Fruit fly (Drosophila melanogaster) whole organism, embryonic: ENCODE results near the gene CG9586.
A peak's percentile ranks its signal among the peaks of the same experiment; 100 is the strongest.

Experiments used
- Aef1 ChIP-seq: fragments of 200-800 bp; sonication (Bioruptor generic); IDR thresholded peaks from 3 replicates; pipeline ENCODE4 v1.3.6; 2022; ENCODE audit warnings: missing biosample characterization, missing genetic modification characterization
- Atf-2 ChIP-seq: fragments of 200-800 bp; sonication (Bioruptor generic); optimal IDR thresholded peaks from 2 replicates; lab custom pipeline; 2016; ENCODE audit warnings: missing biosample characterization, missing genetic modification characterization
- Atf6 ChIP-seq: fragments of 200-800 bp; sonication (Bioruptor generic); IDR thresholded peaks from 2 replicates; pipeline ENCODE4 v1.3.6; 2022; ENCODE audit warnings: missing biosample characterization, missing genetic modification characterization
- B-H2 ChIP-seq: fragments of 200-800 bp; sonication (Bioruptor generic); optimal IDR thresholded peaks from 2 replicates; lab custom pipeline; 2018; ENCODE audit warnings: missing biosample characterization, mild to moderate bottlenecking, missing genetic modification characterization
- BEAF-32 ChIP-seq: fragments of 200-800 bp; sonication (Bioruptor generic); optimal IDR thresholded peaks from 3 replicates; lab custom pipeline; 2017; ENCODE audit warnings: missing biosample characterization, missing genetic modification characterization, mild to moderate bottlenecking, moderate library complexity, missing genetic modification reagents
- CG11696 ChIP-seq: fragments of 200-800 bp; sonication (Bioruptor generic); IDR thresholded peaks from 2 replicates; pipeline ENCODE4 v1.3.6; 2022; ENCODE audit warnings: missing biosample characterization, missing genetic modification characterization
- CG13296 ChIP-seq: fragments of 200-800 bp; sonication (Bioruptor generic); optimal IDR thresholded peaks from 3 replicates; lab custom pipeline; 2018; ENCODE audit warnings: missing biosample characterization, mild to moderate bottlenecking, missing genetic modification characterization
- CG13424 ChIP-seq: fragments of 200-800 bp; sonication (Bioruptor generic); optimal IDR thresholded peaks from 2 replicates; lab custom pipeline; 2019; ENCODE audit warnings: missing biosample characterization, mild to moderate bottlenecking, missing genetic modification characterization, moderate library complexity
- CG14667 ChIP-seq: fragments of 200-800 bp; sonication (Bioruptor generic); IDR thresholded peaks from 2 replicates; pipeline ENCODE4 v1.3.6; 2022; ENCODE audit warnings: missing biosample characterization, missing genetic modification characterization
- CG17385 ChIP-seq: fragments of 200-800 bp; sonication (Bioruptor generic); optimal IDR thresholded peaks from 3 replicates; lab custom pipeline; 2018; ENCODE audit warnings: missing biosample characterization, mild to moderate bottlenecking, missing genetic modification characterization
- CG3163 ChIP-seq: fragments of 200-800 bp; sonication (Bioruptor generic); optimal IDR thresholded peaks from 3 replicates; lab custom pipeline; 2016; ENCODE audit warnings: missing biosample characterization, missing genetic modification characterization
- CG3281 ChIP-seq: fragments of 200-800 bp; sonication (Bioruptor generic); optimal IDR thresholded peaks from 3 replicates; lab custom pipeline; 2017; ENCODE audit warnings: missing biosample characterization, mild to moderate bottlenecking, missing genetic modification characterization
- CG34376 ChIP-seq: fragments of 200-800 bp; sonication (Bioruptor generic); optimal IDR thresholded peaks from 2 replicates; lab custom pipeline; 2018; ENCODE audit warnings: missing biosample characterization, mild to moderate bottlenecking, missing genetic modification characterization
- CG3847 ChIP-seq: fragments of 200-800 bp; sonication (Bioruptor generic); IDR thresholded peaks from 2 replicates; pipeline ENCODE4 v1.3.6; 2022; ENCODE audit warnings: missing biosample characterization, missing genetic modification characterization
- CG4424 ChIP-seq: fragments of 200-800 bp; sonication (Bioruptor generic); optimal IDR thresholded peaks from 3 replicates; lab custom pipeline; 2016; ENCODE audit warnings: missing biosample characterization, missing genetic modification characterization
- CG4617 ChIP-seq: fragments of 200-800 bp; sonication (Bioruptor generic); optimal IDR thresholded peaks from 3 replicates; lab custom pipeline; 2016; ENCODE audit warnings: missing biosample characterization, missing genetic modification characterization, borderline replicate concordance
- CG4707 ChIP-seq: fragments of 200-800 bp; sonication (Bioruptor generic); optimal IDR thresholded peaks from 2 replicates; lab custom pipeline; 2018; ENCODE audit warnings: missing biosample characterization, mild to moderate bottlenecking, missing genetic modification characterization, moderate library complexity
- CG6683 ChIP-seq: fragments of 200-800 bp; sonication (Bioruptor generic); optimal IDR thresholded peaks from 2 replicates; lab custom pipeline; 2017; ENCODE audit warnings: missing biosample characterization, mild to moderate bottlenecking, missing genetic modification characterization, missing genetic modification reagents
- CG8281 ChIP-seq: fragments of 200-800 bp; sonication (Bioruptor generic); optimal IDR thresholded peaks from 2 replicates; lab custom pipeline; 2018; ENCODE audit warnings: missing biosample characterization, mild to moderate bottlenecking, missing genetic modification characterization, moderate library complexity
- CoRest ChIP-seq: fragments of 200-800 bp; sonication (Bioruptor generic); optimal IDR thresholded peaks from 3 replicates; lab custom pipeline; 2018; ENCODE audit warnings: missing biosample characterization, mild to moderate bottlenecking, missing genetic modification characterization, moderate library complexity
- D ChIP-seq, 2 experiments: fragments of 200-800 bp in 1 of 2; fragments of >200 bp in 1 of 2; sonication (Bioruptor generic) in 1 of 2; optimal IDR thresholded peaks; 2 replicates in 1 of 2; 3 replicates in 1 of 2; lab custom pipeline; 2017; ENCODE audit warnings: mild to moderate bottlenecking in 1 of 2, missing biosample characterization in 1 of 2, missing genetic modification characterization in 1 of 2, missing genetic modification reagents in 1 of 2
- Dip3 ChIP-seq: fragments of 200-800 bp; sonication (Bioruptor generic); optimal IDR thresholded peaks from 3 replicates; lab custom pipeline; 2016; ENCODE audit warnings: missing biosample characterization, missing genetic modification characterization
- GATAe ChIP-seq: fragments of 200-800 bp; sonication (Bioruptor generic); conservative IDR thresholded peaks from 2 replicates; pipeline ENCODE4 v1.3.6; 2022; ENCODE audit warnings: missing biosample characterization, missing genetic modification characterization
- HLH3B ChIP-seq: fragments of 200-800 bp; sonication (Bioruptor generic); IDR thresholded peaks from 2 replicates; pipeline ENCODE4 v1.3.6; 2022; ENCODE audit warnings: missing biosample characterization, missing genetic modification characterization
- Hand ChIP-seq: fragments of 200-800 bp; sonication (Bioruptor generic); optimal IDR thresholded peaks from 2 replicates; lab custom pipeline; 2017; ENCODE audit warnings: mild to moderate bottlenecking, missing biosample characterization, missing genetic modification reagents, missing genetic modification characterization
- Hmr ChIP-seq: fragments of 200-800 bp; sonication (Bioruptor generic); optimal IDR thresholded peaks from 3 replicates; lab custom pipeline; 2017; ENCODE audit warnings: mild to moderate bottlenecking, missing biosample characterization, missing genetic modification reagents, missing genetic modification characterization
- Hmx ChIP-seq: fragments of 200-800 bp; sonication (Bioruptor generic); optimal IDR thresholded peaks from 2 replicates; lab custom pipeline; 2016; ENCODE audit warnings: missing biosample characterization, missing genetic modification characterization
- Lim3 ChIP-seq: fragments of 200-800 bp; sonication (Bioruptor generic); IDR thresholded peaks from 2 replicates; pipeline ENCODE4 v1.3.6; 2022; ENCODE audit warnings: missing biosample characterization, missing genetic modification characterization
- Med ChIP-seq: fragments of 200-800 bp; sonication (Bioruptor generic); peaks from one replicate; lab custom pipeline; 2016; ENCODE audit warnings: missing biosample characterization, missing genetic modification characterization, mild to moderate bottlenecking, inconsistent platforms, moderate library complexity
- Sry-β ChIP-seq: fragments of 200-800 bp; sonication (Bioruptor generic); optimal IDR thresholded peaks from 2 replicates; lab custom pipeline; 2018; ENCODE audit warnings: missing biosample characterization, mild to moderate bottlenecking, missing genetic modification characterization, moderate library complexity
- Xrp1 ChIP-seq: fragments of 200-800 bp; sonication (Bioruptor generic); IDR thresholded peaks from 2 replicates; pipeline ENCODE4 v1.3.6; 2022; ENCODE audit warnings: missing biosample characterization, missing genetic modification characterization
- bsh ChIP-seq, 2 experiments: fragments of 200-800 bp; sonication (Bioruptor generic); optimal IDR thresholded peaks; 2 replicates each; lab custom pipeline; 2017 to 2018; ENCODE audit warnings: mild to moderate bottlenecking in 2 of 2, missing biosample characterization in 2 of 2, missing genetic modification characterization in 2 of 2, moderate library complexity in 1 of 2
- cas ChIP-seq: fragments of 200-800 bp; sonication (Bioruptor generic); IDR thresholded peaks from 2 replicates; pipeline ENCODE4 v1.3.6; 2022; ENCODE audit warnings: missing biosample characterization, missing genetic modification characterization
- chm ChIP-seq: fragments of 200-800 bp; sonication (Bioruptor generic); IDR thresholded peaks from 2 replicates; pipeline ENCODE4 v1.3.6; 2022; ENCODE audit warnings: missing biosample characterization, missing genetic modification characterization
- ci ChIP-seq: fragments of 200-800 bp; sonication (Bioruptor generic); IDR thresholded peaks from 3 replicates; pipeline ENCODE4 v1.3.6; 2022; ENCODE audit warnings: missing biosample characterization, missing genetic modification characterization
- exex ChIP-seq: fragments of 200-800 bp; sonication (Bioruptor generic); optimal IDR thresholded peaks from 4 replicates; lab custom pipeline; 2018; ENCODE audit warnings: missing biosample characterization, mild to moderate bottlenecking, missing genetic modification characterization, moderate library complexity
- hb ChIP-seq: fragments of 200-800 bp; sonication (Bioruptor generic); IDR thresholded peaks from 3 replicates; pipeline ENCODE4 v1.3.6; 2022; ENCODE audit warnings: missing biosample characterization, missing genetic modification characterization; ENCODE audit not compliant: partially characterized antibody
- kah ChIP-seq: fragments of 200-800 bp; sonication (Bioruptor generic); optimal IDR thresholded peaks from 2 replicates; lab custom pipeline; 2018; ENCODE audit warnings: missing biosample characterization, mild to moderate bottlenecking, missing genetic modification characterization
- lbe ChIP-seq: fragments of 200-800 bp; sonication (Bioruptor generic); optimal IDR thresholded peaks from 2 replicates; lab custom pipeline; 2016; ENCODE audit warnings: missing biosample characterization, mild to moderate bottlenecking, missing genetic modification characterization
- otp ChIP-seq: fragments of 200-800 bp; sonication (Bioruptor generic); IDR thresholded peaks from 3 replicates; pipeline ENCODE4, ENCODE4 v1.3.6; 2022; ENCODE audit warnings: missing biosample characterization, missing genetic modification characterization
- pnt ChIP-seq: fragments of 200-800 bp; sonication (Bioruptor generic); optimal IDR thresholded peaks from 3 replicates; lab custom pipeline; 2016; ENCODE audit warnings: missing biosample characterization, missing genetic modification characterization
- prd ChIP-seq, 3 experiments: fragments of >200 bp in 2 of 3; fragments of 200-800 bp in 1 of 3; sonication (Bioruptor generic) in 1 of 3; optimal IDR thresholded peaks in 2 of 3; IDR thresholded peaks in 1 of 3; 2 replicates in 2 of 3; 3 replicates in 1 of 3; pipeline versions ENCODE4 v1.3.6 to Lab custom; 2017 to 2022; ENCODE audit warnings: missing biosample characterization in 1 of 3, missing genetic modification characterization in 1 of 3
- sc ChIP-seq, 3 experiments: fragments of >200 bp in 2 of 3; fragments of 200-800 bp in 1 of 3; sonication (Bioruptor generic) in 1 of 3; optimal IDR thresholded peaks; 2 replicates in 2 of 3; 3 replicates in 1 of 3; lab custom pipeline; 2017; ENCODE audit warnings: mild to moderate bottlenecking in 1 of 3, missing biosample characterization in 1 of 3, missing genetic modification characterization in 1 of 3, missing genetic modification reagents in 1 of 3
- schlank ChIP-seq: fragments of 200-800 bp; sonication (Bioruptor generic); optimal IDR thresholded peaks from 2 replicates; lab custom pipeline; 2018; ENCODE audit warnings: missing biosample characterization, mild to moderate bottlenecking, missing genetic modification characterization
- sob ChIP-seq: fragments of 200-800 bp; sonication (Bioruptor generic); IDR thresholded peaks from 2 replicates; pipeline ENCODE4 v1.3.6; 2022; ENCODE audit warnings: missing biosample characterization, missing genetic modification characterization
- sqz ChIP-seq: fragments of 200-800 bp; sonication (Bioruptor generic); optimal IDR thresholded peaks from 3 replicates; lab custom pipeline; 2018; ENCODE audit warnings: missing biosample characterization, mild to moderate bottlenecking, missing genetic modification characterization
- toy ChIP-seq: fragments of 200-800 bp; sonication (Bioruptor generic); IDR thresholded peaks from 2 replicates; pipeline ENCODE4 v1.3.6; 2022; ENCODE audit warnings: missing biosample characterization, missing genetic modification characterization
- vvl ChIP-seq: fragments of 200-800 bp; sonication (Bioruptor generic); IDR thresholded peaks from 2 replicates; pipeline ENCODE4 v1.3.6; 2022; ENCODE audit warnings: missing biosample characterization, missing genetic modification characterization

Gene CG9586

dm6 chr2L:9175172-9175571 lies 8.9 kb upstream of the CG9586 start:
- peak; percentile 26; the same call in 1 of the 2 replicates for TF ChIP-seq cas (GFP tag; lab: Robert Waterston, UW)
- no peak for TF ChIP-seq D (optimal IDR thresholded peaks at IDR 0.05; lab: Kevin White, UChicago)
- no peak for TF ChIP-seq D (GFP tag; optimal IDR thresholded peaks at IDR 0.05; lab: Kevin White, UChicago)
- peak; percentile 63 for TF ChIP-seq CG13296
- TF ChIP-seq CG4424 (GFP tag; lab: Kevin White, UChicago): no peak
- no peak for TF ChIP-seq Sry-β
- TF ChIP-seq lbe (GFP tag; lab: Kevin White, UChicago): peak; percentile 88
- peak; percentile 66; the same call in 1 of the 2 replicates for TF ChIP-seq sob (GFP tag; lab: Robert Waterston, UW)
- peak; percentile 86; the same call in 2 of the 3 replicates for TF ChIP-seq ci
- no peak for TF ChIP-seq CG8281 (tag; lab: Kevin White, UChicago)
- no peak for TF ChIP-seq CoRest
- no peak for TF ChIP-seq prd (optimal IDR thresholded peaks at IDR 0.05; lab: Kevin White, UChicago)
- TF ChIP-seq prd (GFP tag; IDR thresholded peaks at IDR 0.05; lab: Robert Waterston, UW): no peak
- TF ChIP-seq BEAF-32 (GFP tag; lab: Kevin White, UChicago): no peak
- peak; percentile 91 for TF ChIP-seq B-H2 (GFP tag; lab: Kevin White, UChicago)
- no peak for TF ChIP-seq Lim3 (GFP tag; lab: Robert Waterston, UW)
- peak; percentile 16 for TF ChIP-seq CG3281 (GFP tag; lab: Kevin White, UChicago)
- TF ChIP-seq CG4707 (GFP tag; lab: Kevin White, UChicago): no peak
- no peak for TF ChIP-seq hb (GFP tag; lab: Robert Waterston, UW)
- peak; percentile 93; the same call in 1 of the 2 replicates for TF ChIP-seq chm
- peak; percentile 38; the same call in 1 of the 2 replicates for TF ChIP-seq vvl
- no peak; the same call in 1 of the 2 replicates for TF ChIP-seq HLH3B (GFP tag; lab: Robert Waterston, UW)
- TF ChIP-seq exex (tag; lab: Kevin White, UChicago): peak; percentile 39
- no peak for TF ChIP-seq Hmx (GFP tag; lab: Kevin White, UChicago)
- TF ChIP-seq GATAe (GFP tag; lab: Robert Waterston, UW): no peak
- no peak for TF ChIP-seq Aef1 (GFP tag; lab: Robert Waterston, UW)
- 0 out of 2 replicates have a peak, but pooled peaks have one; percentile 7 for TF ChIP-seq CG11696 (GFP tag; lab: Robert Waterston, UW)
- no peak for TF ChIP-seq otp (GFP tag; lab: Robert Waterston, UW)
- peak; percentile 15 for TF ChIP-seq kah (GFP tag; lab: Kevin White, UChicago)
- TF ChIP-seq CG3163: peak; percentile 59
- TF ChIP-seq CG17385: peak; percentile 54
- TF ChIP-seq CG3847: peak; percentile 22; the same call in 1 of the 2 replicates
- no peak for TF ChIP-seq sc (optimal IDR thresholded peaks at IDR 0.05; lab: Kevin White, UChicago)
- no peak for TF ChIP-seq sc (GFP tag; optimal IDR thresholded peaks at IDR 0.05; lab: Kevin White, UChicago)
- TF ChIP-seq toy (GFP tag; lab: Robert Waterston, UW): peak; percentile 44; the same call in 1 of the 2 replicates
- no peak for TF ChIP-seq Dip3 (GFP tag; lab: Kevin White, UChicago)
- peak; percentile 26 for TF ChIP-seq Hand
- no peak for TF ChIP-seq schlank (tag; lab: Kevin White, UChicago)
- peak; percentile 37 for TF ChIP-seq Med
- TF ChIP-seq CG6683 (GFP tag; lab: Kevin White, UChicago): no peak
- TF ChIP-seq sqz (GFP tag; lab: Kevin White, UChicago): no peak
- TF ChIP-seq CG13424 (tag; lab: Kevin White, UChicago): no peak
- no peak for TF ChIP-seq CG4617 (GFP tag; lab: Kevin White, UChicago)
- peak; percentile 57 for TF ChIP-seq CG34376 (GFP tag; lab: Kevin White, UChicago)
- TF ChIP-seq bsh (GFP tag; optimal IDR thresholded peaks at IDR 0.05; lab: Kevin White, UChicago): peak in 1 of 2 experiments; percentile 91
- TF ChIP-seq Atf-2 (GFP tag; lab: Kevin White, UChicago): no peak
- peak; percentile 77 for TF ChIP-seq Atf6 (GFP tag; lab: Robert Waterston, UW)
- no peak for TF ChIP-seq CG14667 (GFP tag; lab: Robert Waterston, UW)
- TF ChIP-seq Hmr: peak; percentile 6
- peak; percentile 39; the same call in 1 of the 2 replicates for TF ChIP-seq Xrp1
- TF ChIP-seq pnt: no peak
